Fruit fly (Drosophila melanogaster) whole organism, embryonic: Measurements from ENCODE around the gene wuho.

ENCODE experiments used
- Aef1 ChIP-seq: fragments of 200-800 bp; sonication (Bioruptor generic); IDR thresholded peaks from 3 replicates; pipeline ENCODE4 v1.3.6; 2022; ENCODE audit warnings: missing biosample characterization, missing genetic modification characterization
- Atf-2 ChIP-seq: fragments of 200-800 bp; sonication (Bioruptor generic); optimal IDR thresholded peaks from 2 replicates; lab custom pipeline; 2016; ENCODE audit warnings: missing biosample characterization, missing genetic modification characterization
- B-H1 ChIP-seq: fragments of 200-800 bp; sonication (Bioruptor generic); IDR thresholded peaks from 3 replicates; pipeline ENCODE4 v1.3.6; 2022; ENCODE audit warnings: missing biosample characterization, missing genetic modification characterization
- Bteb2 ChIP-seq: fragments of 200-800 bp; sonication (Bioruptor generic); optimal IDR thresholded peaks from 2 replicates; lab custom pipeline; 2016; ENCODE audit warnings: missing biosample characterization, missing genetic modification characterization
- CG10959 ChIP-seq: fragments of 200-800 bp; sonication (Bioruptor generic); IDR thresholded peaks from 2 replicates; pipeline ENCODE4 v1.3.6; 2022; ENCODE audit warnings: missing biosample characterization, missing genetic modification characterization
- CG10979 ChIP-seq: fragments of 200-800 bp; sonication (Bioruptor generic); optimal IDR thresholded peaks from 2 replicates; lab custom pipeline; 2018; ENCODE audit warnings: missing biosample characterization, mild to moderate bottlenecking, missing genetic modification characterization, moderate library complexity
- CG11695 ChIP-seq: fragments of 200-800 bp; sonication (Bioruptor generic); IDR thresholded peaks from 3 replicates; pipeline ENCODE4 v1.3.6; 2022; ENCODE audit warnings: missing biosample characterization, missing genetic modification characterization
- CG12155 ChIP-seq: fragments of 200-800 bp; sonication (Bioruptor generic); optimal IDR thresholded peaks from 3 replicates; lab custom pipeline; 2016; ENCODE audit warnings: missing biosample characterization, missing genetic modification characterization
- CG14014 ChIP-seq: fragments of 200-800 bp; sonication (Bioruptor generic); IDR thresholded peaks from 2 replicates; pipeline ENCODE4 v1.3.6; 2022; ENCODE audit warnings: missing biosample characterization, missing genetic modification characterization
- CG15011 ChIP-seq: fragments of 200-800 bp; sonication (Bioruptor generic); optimal IDR thresholded peaks from 3 replicates; lab custom pipeline; 2018; ENCODE audit warnings: missing biosample characterization, mild to moderate bottlenecking, missing genetic modification characterization
- CG15479 ChIP-seq: fragments of 200-800 bp; sonication (Bioruptor generic); optimal IDR thresholded peaks from 3 replicates; lab custom pipeline; 2019; ENCODE audit warnings: missing biosample characterization, mild to moderate bottlenecking, missing genetic modification characterization, moderate library complexity
- CG15601 ChIP-seq: fragments of 200-800 bp; sonication (Bioruptor generic); optimal IDR thresholded peaks from 3 replicates; lab custom pipeline; 2019; ENCODE audit warnings: missing biosample characterization, mild to moderate bottlenecking, missing genetic modification characterization, moderate library complexity
- CG15696 ChIP-seq: fragments of 200-800 bp; sonication (Bioruptor generic); optimal IDR thresholded peaks from 2 replicates; lab custom pipeline; 2019; ENCODE audit warnings: missing biosample characterization, mild to moderate bottlenecking, missing genetic modification characterization, moderate library complexity
- CG1603 ChIP-seq: fragments of 200-800 bp; sonication (Bioruptor generic); optimal IDR thresholded peaks from 2 replicates; lab custom pipeline; 2019; ENCODE audit warnings: missing biosample characterization, mild to moderate bottlenecking, missing genetic modification characterization, moderate library complexity
- CG33557 ChIP-seq: fragments of 200-800 bp; sonication (Bioruptor generic); optimal IDR thresholded peaks from 2 replicates; lab custom pipeline; 2019; ENCODE audit warnings: missing biosample characterization, mild to moderate bottlenecking, missing genetic modification characterization, moderate library complexity
- CG3407 ChIP-seq: fragments of 200-800 bp; sonication (Bioruptor generic); optimal IDR thresholded peaks from 2 replicates; lab custom pipeline; 2018; ENCODE audit warnings: missing biosample characterization, mild to moderate bottlenecking, missing genetic modification characterization
- CG5953 ChIP-seq: fragments of 200-800 bp; sonication (Bioruptor generic); IDR thresholded peaks from 2 replicates; pipeline ENCODE4 v1.3.6; 2022; ENCODE audit warnings: missing biosample characterization, missing genetic modification characterization
- CG6791 ChIP-seq: fragments of 200-800 bp; sonication (Bioruptor generic); IDR thresholded peaks from 3 replicates; pipeline ENCODE4 v1.3.6; 2022; ENCODE audit warnings: missing biosample characterization, missing genetic modification characterization; ENCODE audit not compliant: partially characterized antibody
- CG6854 ChIP-seq: fragments of 200-800 bp; sonication (Bioruptor generic); optimal IDR thresholded peaks from 3 replicates; lab custom pipeline; 2017; ENCODE audit warnings: missing biosample characterization, mild to moderate bottlenecking, missing genetic modification characterization
- CG7928 ChIP-seq: fragments of 200-800 bp; sonication (Bioruptor generic); optimal IDR thresholded peaks from 2 replicates; lab custom pipeline; 2017; ENCODE audit warnings: missing biosample characterization, mild to moderate bottlenecking, missing genetic modification characterization
- CG8290 ChIP-seq, 3 experiments: fragments of 200-800 bp; sonication (Bioruptor generic); optimal IDR thresholded peaks; 2 replicates each; lab custom pipeline; 2016 to 2019; ENCODE audit warnings: missing biosample characterization in 3 of 3, missing genetic modification characterization in 3 of 3, mild to moderate bottlenecking in 2 of 3, moderate library complexity in 1 of 3
- CG8388 ChIP-seq: fragments of 200-800 bp; sonication (Bioruptor generic); optimal IDR thresholded peaks from 2 replicates; lab custom pipeline; 2019; ENCODE audit warnings: missing biosample characterization, mild to moderate bottlenecking, missing genetic modification characterization, moderate library complexity
- CG9437 ChIP-seq: fragments of 200-800 bp; sonication (Bioruptor generic); optimal IDR thresholded peaks from 2 replicates; lab custom pipeline; 2018; ENCODE audit warnings: missing biosample characterization, mild to moderate bottlenecking, missing genetic modification characterization
- Deaf1 ChIP-seq: fragments of 200-800 bp; optimal IDR thresholded peaks from 3 replicates; lab custom pipeline; 2019; ENCODE audit warnings: missing biosample characterization, mild to moderate bottlenecking, missing genetic modification characterization, moderate library complexity
- GATAe ChIP-seq: fragments of 200-800 bp; sonication (Bioruptor generic); conservative IDR thresholded peaks from 2 replicates; pipeline ENCODE4 v1.3.6; 2022; ENCODE audit warnings: missing biosample characterization, missing genetic modification characterization
- Gug ChIP-seq: fragments of 200-800 bp; sonication (Bioruptor generic); IDR thresholded peaks from 4 replicates; pipeline ENCODE4 v1.3.6; 2022; ENCODE audit warnings: missing biosample characterization, missing genetic modification characterization
- Hr39 ChIP-seq: fragments of >200 bp; optimal IDR thresholded peaks from 2 replicates; lab custom pipeline; 2017
- Lpt ChIP-seq: fragments of >200 bp; optimal IDR thresholded peaks from 2 replicates; lab custom pipeline; 2018; ENCODE audit warnings: missing biosample characterization, missing genetic modification characterization
- Meics ChIP-seq: fragments of 200-800 bp; sonication (Bioruptor generic); optimal IDR thresholded peaks from 2 replicates; lab custom pipeline; 2017; ENCODE audit warnings: missing biosample characterization, mild to moderate bottlenecking, missing genetic modification characterization
- NC2α ChIP-seq: fragments of 200-800 bp; sonication (Bioruptor generic); optimal IDR thresholded peaks from 2 replicates; lab custom pipeline; 2016; ENCODE audit warnings: missing biosample characterization, missing genetic modification characterization
- Optix ChIP-seq: fragments of 200-800 bp; sonication (Bioruptor generic); IDR thresholded peaks from 3 replicates; pipeline ENCODE4 v1.3.6; 2022; ENCODE audit warnings: missing biosample characterization, missing genetic modification characterization
- Poxn ChIP-seq: fragments of 200-800 bp; sonication (Bioruptor generic); IDR thresholded peaks from 2 replicates; pipeline ENCODE4 v1.3.6; 2022; ENCODE audit warnings: missing biosample characterization, missing genetic modification characterization
- Rx ChIP-seq: fragments of 200-800 bp; sonication (Bioruptor generic); IDR thresholded peaks from 2 replicates; pipeline ENCODE4 v1.3.6; 2022; ENCODE audit warnings: missing biosample characterization, missing genetic modification characterization
- Ssrp ChIP-seq: fragments of 200-800 bp; sonication (Bioruptor generic); optimal IDR thresholded peaks from 2 replicates; lab custom pipeline; 2018; ENCODE audit warnings: missing biosample characterization, mild to moderate bottlenecking, missing genetic modification characterization, moderate library complexity
- TFAM ChIP-seq: fragments of 200-800 bp; sonication (Bioruptor generic); optimal IDR thresholded peaks from 2 replicates; lab custom pipeline; 2017; ENCODE audit warnings: missing biosample characterization, missing genetic modification characterization, inconsistent platforms
- Tbp ChIP-seq: fragments of >200 bp; optimal IDR thresholded peaks from 2 replicates; lab custom pipeline; 2018; ENCODE audit warnings: missing biosample characterization, missing genetic modification characterization
- ab ChIP-seq: fragments of 200-800 bp; sonication (Bioruptor generic); optimal IDR thresholded peaks from 2 replicates; lab custom pipeline; 2016; ENCODE audit warnings: missing biosample characterization, missing genetic modification characterization
- bigmax ChIP-seq: fragments of 200-800 bp; sonication (Bioruptor generic); optimal IDR thresholded peaks from 2 replicates; lab custom pipeline; 2018; ENCODE audit warnings: missing biosample characterization, mild to moderate bottlenecking, missing genetic modification characterization
- corto ChIP-seq: fragments of 200-800 bp; sonication (Bioruptor generic); optimal IDR thresholded peaks from 2 replicates; lab custom pipeline; 2016; ENCODE audit warnings: missing biosample characterization, mild to moderate bottlenecking, missing genetic modification characterization, moderate library complexity
- croc ChIP-seq: fragments of 200-800 bp; sonication (Bioruptor generic); conservative IDR thresholded peaks from 3 replicates; pipeline ENCODE4 v1.3.6; 2022; ENCODE audit warnings: missing biosample characterization, missing genetic modification characterization
- h ChIP-seq: fragments of >200 bp; optimal IDR thresholded peaks from 2 replicates; lab custom pipeline; 2017
- pfk ChIP-seq: fragments of 200-800 bp; sonication (Bioruptor generic); optimal IDR thresholded peaks from 2 replicates; lab custom pipeline; 2018; ENCODE audit warnings: missing biosample characterization, mild to moderate bottlenecking, missing genetic modification characterization, moderate library complexity
- pnt ChIP-seq: fragments of 200-800 bp; sonication (Bioruptor generic); optimal IDR thresholded peaks from 3 replicates; lab custom pipeline; 2016; ENCODE audit warnings: missing biosample characterization, missing genetic modification characterization
- ro ChIP-seq: fragments of 200-800 bp; sonication (Bioruptor generic); IDR thresholded peaks from 2 replicates; pipeline ENCODE4 v1.3.6; 2022; ENCODE audit warnings: missing biosample characterization, missing genetic modification characterization
- sd ChIP-seq: fragments of 200-800 bp; sonication (Bioruptor generic); optimal IDR thresholded peaks from 3 replicates; lab custom pipeline; 2018; ENCODE audit warnings: missing biosample characterization, mild to moderate bottlenecking, missing genetic modification characterization, moderate library complexity
- slp2 ChIP-seq: fragments of 200-800 bp; sonication (Bioruptor generic); optimal IDR thresholded peaks from 2 replicates; lab custom pipeline; 2016; ENCODE audit warnings: missing biosample characterization, missing genetic modification characterization
- so ChIP-seq: fragments of 200-800 bp; sonication (Bioruptor generic); IDR thresholded peaks from 3 replicates; pipeline ENCODE4 v1.3.6; 2022; ENCODE audit warnings: missing biosample characterization, missing genetic modification characterization
- trh ChIP-seq: fragments of 200-800 bp; sonication (Bioruptor generic); optimal IDR thresholded peaks from 2 replicates; lab custom pipeline; 2016; ENCODE audit warnings: missing biosample characterization, missing genetic modification characterization
- wek ChIP-seq: fragments of 200-800 bp; sonication (Bioruptor generic); optimal IDR thresholded peaks from 3 replicates; lab custom pipeline; 2018; ENCODE audit warnings: missing biosample characterization, mild to moderate bottlenecking, missing genetic modification characterization, moderate library complexity
- zen ChIP-seq: fragments of 200-800 bp; sonication (Bioruptor generic); optimal IDR thresholded peaks from 3 replicates; lab custom pipeline; 2018; ENCODE audit warnings: missing biosample characterization, mild to moderate bottlenecking, missing genetic modification characterization, moderate library complexity
- zf30C ChIP-seq: fragments of 200-800 bp; sonication (Bioruptor generic); optimal IDR thresholded peaks from 3 replicates; lab custom pipeline; 2018; ENCODE audit warnings: missing biosample characterization, mild to moderate bottlenecking, missing genetic modification characterization

wuho gene

dm6 chrX:6278879-6279628 is 8.8 kb upstream of the wuho start (continued):
- TF ChIP-seq CG3407 (GFP tag; lab: Kevin White, UChicago) (no peak), pfk (GFP tag; lab: Kevin White, UChicago) (no peak), CG14014 (GFP tag; lab: Robert Waterston, UW) (no peak), CG33557 (no peak), Tbp (GFP tag; lab: Kevin White, UChicago) (peak; percentile 94), CG15011 (no peak), Poxn (GFP tag; lab: Robert Waterston, UW) (no peak), CG15479 (peak; percentile 56), croc (GFP tag; lab: Robert Waterston, UW) (no peak), bigmax (GFP tag; lab: Kevin White, UChicago) (no peak), CG10979 (tag; lab: Kevin White, UChicago) (no peak), CG6854 (GFP tag; lab: Kevin White, UChicago) (peak; percentile 3), wek (no peak), CG8388 (GFP tag; lab: Kevin White, UChicago) (no peak), NC2α (peak; percentile 63), sd (tag; lab: Kevin White, UChicago) (no peak), CG7928 (no peak), CG5953 (GFP tag; lab: Robert Waterston, UW) (no peak), CG6791 (GFP tag; lab: Robert Waterston, UW) (no peak), Aef1 (GFP tag; lab: Robert Waterston, UW) (no peak), Meics (peak; percentile 32), Optix (GFP tag; lab: Robert Waterston, UW) (no peak), CG11695 (GFP tag; lab: Robert Waterston, UW) (no peak), so (GFP tag; lab: Robert Waterston, UW) (no peak), Ssrp (tag; lab: Kevin White, UChicago) (no peak), Lpt (no peak), h (lab: Kevin White, UChicago) (no peak), CG15601 (tag; lab: Kevin White, UChicago) (peak; percentile 23), ro (GFP tag; lab: Robert Waterston, UW) (no peak), pnt (GFP tag; lab: Kevin White, UChicago) (no peak), Hr39 (lab: Kevin White, UChicago) (no peak), CG15696 (tag; lab: Kevin White, UChicago) (no peak), CG10959 (GFP tag; lab: Robert Waterston, UW) (no peak), CG9437 (GFP tag; lab: Kevin White, UChicago) (peak; percentile 18), Deaf1 (tag; lab: Kevin White, UChicago) (peak; percentile 58), zf30C (GFP tag; lab: Kevin White, UChicago) (no peak), TFAM (GFP tag; lab: Kevin White, UChicago) (no peak), slp2 (GFP tag; lab: Kevin White, UChicago) (no peak), B-H1 (no peak), CG8290 (GFP tag; optimal IDR thresholded peaks at IDR 0.05; lab: Kevin White, UChicago) (no peak), CG8290 (tag; optimal IDR thresholded peaks at IDR 0.05; lab: Kevin White, UChicago) (peak; percentile 34 to 47), Gug (GFP tag; lab: Robert Waterston, UW) (no peak), GATAe (GFP tag; lab: Robert Waterston, UW) (no peak), trh (GFP tag; lab: Kevin White, UChicago) (no peak), corto (GFP tag; lab: Kevin White, UChicago) (no peak), Bteb2 (GFP tag; lab: Kevin White, UChicago) (no peak), ab (GFP tag; lab: Kevin White, UChicago) (no peak), Atf-2 (GFP tag; lab: Kevin White, UChicago) (peak; percentile 33), CG1603 (tag; lab: Kevin White, UChicago) (no peak), CG12155 (no peak), zen (tag; lab: Kevin White, UChicago) (no peak), Rx (GFP tag; lab: Robert Waterston, UW) (no peak)
